Worm (Caenorhabditis elegans): ENCODE results near the gene mdt-6.

mdt-6 gene

DNA sequence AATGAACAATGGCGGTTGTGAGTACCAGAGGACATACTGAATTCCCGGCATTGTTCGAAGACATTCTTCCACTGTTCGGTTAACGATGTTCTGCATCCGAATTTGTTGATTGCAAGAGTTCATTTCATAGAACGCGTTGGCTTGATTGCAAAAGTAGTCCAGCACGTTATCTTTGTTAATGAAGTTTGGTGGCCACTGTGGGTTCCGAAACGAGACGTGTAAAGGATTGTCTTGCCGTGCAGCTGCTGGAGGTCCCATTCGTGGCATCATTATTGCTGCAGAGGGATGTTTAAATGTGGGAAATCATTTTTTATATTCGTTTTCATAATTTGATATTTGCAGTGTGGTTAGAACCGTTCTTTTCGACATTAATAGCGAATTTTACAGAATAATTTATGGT lies at the start of gene mdt-6:
mdt-6 (minus strand) TSS at position 275 of the 400 bp plus-strand sequence.
- no peak for TF ChIP-seq unc-62 (GFP tag; optimal IDR thresholded peaks at IDR 0.05)

DNA sequence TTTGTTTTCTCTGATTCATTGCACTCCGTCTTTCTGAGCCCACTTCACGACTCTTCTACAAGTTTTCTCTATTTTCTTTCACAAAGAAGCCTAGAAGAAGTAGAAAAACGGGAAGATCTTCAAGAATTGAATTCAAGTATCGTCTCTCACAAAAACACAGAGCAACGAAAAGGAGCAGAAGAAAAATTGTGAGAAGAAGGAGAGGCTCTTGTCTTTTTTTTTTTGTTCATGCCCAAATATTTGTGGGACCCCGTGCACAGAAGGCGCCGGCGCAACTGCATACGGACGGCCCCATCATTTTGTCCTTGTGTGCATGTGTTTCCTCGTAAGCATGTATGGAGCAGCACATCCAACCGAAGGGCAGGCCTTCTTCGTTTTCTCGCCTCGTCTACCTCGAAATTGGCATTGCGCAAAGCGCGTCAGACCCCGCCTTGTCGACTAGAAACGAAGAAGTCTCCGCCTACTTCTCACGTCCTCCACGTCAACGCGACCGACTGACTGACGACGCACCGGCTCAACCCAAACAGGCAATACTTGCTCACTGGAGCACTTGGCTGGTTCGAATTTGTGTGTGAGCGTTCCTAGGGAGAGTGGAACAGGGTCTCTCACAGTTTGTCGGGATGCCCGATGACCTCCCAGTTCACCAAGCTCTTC lies 47.2 kb upstream of the mdt-6 start:
- TF ChIP-seq unc-62 (GFP tag; optimal IDR thresholded peaks at IDR 0.05) = no peak

DNA sequence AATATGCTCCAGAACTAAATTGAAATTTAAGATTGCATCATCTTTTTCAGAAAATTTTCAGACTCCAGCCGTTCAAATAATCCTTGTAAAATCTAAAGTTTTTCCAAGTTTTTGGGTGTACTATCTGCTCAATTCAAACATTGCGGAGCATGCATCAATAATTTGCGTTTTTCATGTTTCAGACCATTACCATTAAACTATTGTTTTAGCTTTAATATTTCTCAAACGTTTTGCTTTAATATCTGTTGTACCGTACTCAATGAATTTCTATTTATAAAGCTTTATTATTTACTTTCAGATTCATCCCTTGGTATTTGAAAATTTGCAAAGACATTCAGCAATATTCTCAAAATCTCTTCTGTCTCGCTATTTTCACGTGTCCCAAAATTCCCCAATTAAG lies 43.8 kb upstream of the mdt-6 start, which contains the start of gene odr-2:
odr-2 (plus strand) TSS at position 301 of the 400 bp plus-strand sequence.
- no peak for TF ChIP-seq unc-62 (GFP tag; optimal IDR thresholded peaks at IDR 0.05)

DNA sequence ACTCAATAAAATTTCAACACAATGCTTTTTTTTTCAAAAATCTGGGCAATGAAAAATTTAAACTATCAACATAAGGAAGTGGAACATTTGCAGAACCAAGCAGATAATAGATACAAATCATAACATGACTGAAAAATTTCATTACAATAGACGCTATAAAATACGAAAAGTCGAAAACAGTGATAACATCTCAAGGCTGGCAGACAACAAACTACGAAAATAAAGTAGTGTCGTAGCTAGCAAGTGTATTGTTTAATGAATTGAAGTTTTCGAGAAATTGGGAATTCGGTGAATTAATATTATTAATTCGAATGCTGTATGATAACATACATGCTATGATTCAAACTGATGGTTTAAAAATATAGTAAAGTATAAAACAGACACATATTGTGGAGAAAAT lies 37.4 kb upstream of the mdt-6 start:
- no peak for TF ChIP-seq unc-62 (GFP tag; optimal IDR thresholded peaks at IDR 0.05)

DNA sequence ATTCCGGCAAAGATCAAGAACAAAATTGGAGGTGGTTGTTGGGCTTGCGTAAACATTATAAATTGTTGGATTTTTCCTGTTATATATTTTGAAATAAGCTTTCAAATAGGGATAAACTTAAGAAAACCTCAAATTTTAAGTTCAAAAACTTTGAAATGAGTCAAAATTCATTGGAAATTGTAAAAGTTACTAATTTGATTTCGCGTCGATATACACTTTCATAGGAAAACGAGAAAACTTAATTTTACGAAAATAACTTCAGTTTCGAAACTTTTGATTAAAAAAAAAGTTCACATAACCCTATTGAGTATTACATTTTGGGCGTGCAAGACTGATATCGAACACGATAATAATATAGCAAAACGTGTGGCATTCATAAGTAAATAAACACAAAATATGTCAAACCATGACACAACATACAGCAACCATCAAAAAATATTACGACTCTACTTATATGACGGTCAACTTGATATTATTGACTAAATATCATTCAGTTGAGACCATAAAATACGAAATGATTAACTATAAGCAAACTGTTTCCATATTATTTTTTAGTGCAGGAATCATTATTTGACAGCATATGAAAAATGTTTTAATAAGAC lies 36.8 kb upstream of the mdt-6 start:
- no peak for TF ChIP-seq unc-62 (GFP tag; optimal IDR thresholded peaks at IDR 0.05)

DNA sequence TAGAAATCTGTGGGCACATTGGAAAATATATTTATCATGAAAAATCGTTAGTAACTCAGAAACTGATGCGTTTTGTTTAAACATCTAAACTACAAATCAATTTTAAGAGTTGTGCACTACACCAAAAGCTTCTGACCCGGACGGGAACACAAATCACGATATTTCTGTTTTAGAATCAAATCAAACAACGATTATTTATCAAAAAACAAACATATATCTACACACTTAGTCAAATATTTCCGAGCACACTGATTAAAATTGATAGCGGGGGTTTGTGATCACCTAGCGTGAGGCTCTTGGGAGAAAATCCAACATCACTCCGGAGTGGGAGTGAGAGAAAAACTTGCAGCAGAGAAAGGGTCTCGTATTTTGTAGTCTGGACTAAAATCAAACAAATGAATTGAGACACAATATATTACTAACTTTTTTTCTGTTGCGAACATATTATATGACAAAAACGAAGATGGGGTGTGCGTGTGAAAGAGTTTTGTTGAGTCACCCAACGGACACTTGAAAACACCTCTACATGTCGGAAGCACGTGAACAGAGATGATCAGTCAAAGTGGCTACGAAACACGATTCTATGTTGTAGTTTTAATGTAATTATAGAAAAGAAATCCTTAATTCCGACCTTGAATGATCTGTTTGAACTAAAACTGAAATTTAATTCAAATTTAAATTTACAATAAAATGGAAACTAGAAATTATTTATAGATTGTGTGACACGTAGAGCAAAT lies 36.0 kb upstream of the mdt-6 start:
- TF ChIP-seq unc-62 (GFP tag; optimal IDR thresholded peaks at IDR 0.05) = no peak

DNA sequence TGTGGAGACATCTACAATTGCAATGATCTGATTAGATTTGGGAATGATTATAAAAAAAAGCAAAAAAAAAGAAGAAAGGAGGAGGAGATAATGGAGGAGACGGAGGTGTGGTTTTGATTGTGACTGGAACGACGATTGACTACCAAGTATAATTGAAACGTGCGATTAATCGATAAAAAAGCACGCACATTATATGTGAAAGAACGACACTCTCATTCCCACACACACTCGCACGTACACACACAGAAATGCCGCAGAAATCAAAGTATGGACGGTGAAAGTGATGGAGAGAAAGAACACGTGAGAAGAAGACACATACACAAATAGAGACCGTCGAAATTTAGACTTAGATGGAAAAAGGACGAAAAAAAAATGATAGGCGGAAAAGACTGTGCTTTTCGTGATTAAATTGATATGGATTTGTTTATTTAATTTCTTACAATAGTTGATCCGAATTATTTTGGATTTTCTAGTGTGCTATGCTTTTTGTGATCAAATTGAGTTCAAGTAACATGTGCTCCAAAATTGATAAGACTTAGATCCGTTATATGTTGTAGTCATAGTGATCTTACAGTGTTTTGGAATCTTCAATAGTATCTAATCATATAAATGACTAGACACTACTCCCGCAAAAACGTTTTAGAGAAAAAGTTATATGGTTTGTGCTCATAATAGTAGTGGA lies 34.4 kb upstream of the mdt-6 start, which contains the start of gene nhr-135:
nhr-135 (minus strand) TSS at position 51 of the 682 bp plus-strand sequence.
- no peak for TF ChIP-seq unc-62 (GFP tag; optimal IDR thresholded peaks at IDR 0.05)

DNA sequence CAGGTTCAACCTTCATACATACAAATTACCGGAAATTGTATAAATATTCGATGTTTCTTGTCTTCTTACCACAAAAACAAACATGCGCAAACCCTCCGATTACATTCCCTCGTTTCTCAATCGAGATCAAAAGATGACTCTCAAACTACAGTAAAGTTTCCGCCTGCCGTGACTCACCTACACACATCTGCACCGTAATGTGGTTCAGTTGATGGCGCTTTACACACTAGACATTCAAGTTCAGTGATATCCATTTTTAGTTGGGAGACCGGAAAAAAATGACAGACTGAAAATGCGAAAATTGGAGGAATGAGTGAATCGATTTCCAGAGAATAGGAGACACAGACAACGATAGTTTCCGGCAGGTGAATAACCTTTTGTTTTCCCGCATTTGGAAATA lies 31.9 kb upstream of the mdt-6 start, which contains the start of gene nhr-286:
nhr-286 (minus strand) TSS at position 324 of the 400 bp plus-strand sequence.
- TF ChIP-seq unc-62 (GFP tag; optimal IDR thresholded peaks at IDR 0.05) = no peak

DNA sequence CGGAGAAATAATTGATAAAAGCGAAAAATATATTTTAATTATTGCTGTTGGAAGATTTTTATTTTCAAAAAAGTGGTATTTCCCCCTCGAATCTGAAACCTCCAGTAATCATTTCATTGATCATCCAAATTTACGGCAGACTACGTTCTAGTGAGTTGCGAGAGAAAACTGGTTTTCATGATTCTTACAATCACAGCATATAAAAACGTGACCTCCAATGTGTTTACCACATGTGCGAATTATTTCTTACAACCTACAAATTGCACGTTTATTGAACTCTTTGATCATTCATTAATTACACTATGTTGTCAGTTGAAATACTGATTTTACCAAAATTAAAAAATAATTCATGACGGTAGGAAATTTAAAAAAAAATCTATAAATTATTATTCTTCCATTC lies 29.8 kb upstream of the mdt-6 start:
- TF ChIP-seq unc-62 (GFP tag; optimal IDR thresholded peaks at IDR 0.05) = no peak

DNA sequence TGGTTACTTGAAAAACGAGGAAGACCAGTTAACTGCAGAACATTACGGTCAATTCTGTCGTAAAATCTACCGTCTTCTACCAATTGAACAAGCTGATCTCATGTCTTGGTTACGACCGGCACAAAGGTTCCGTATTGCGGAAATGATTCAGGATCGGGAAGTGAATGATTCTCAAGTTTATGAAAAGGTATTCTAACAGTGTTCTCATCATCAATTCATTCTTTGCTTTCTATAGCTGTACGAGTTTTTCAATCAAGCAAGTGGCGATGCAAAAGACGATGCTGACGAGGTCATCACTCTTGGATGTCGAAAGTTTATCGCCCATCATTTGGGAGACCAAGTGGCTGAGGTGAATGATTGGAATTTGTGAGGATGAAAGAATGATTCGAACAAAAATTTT lies 27.9 kb upstream of the mdt-6 start:
- TF ChIP-seq unc-62 (GFP tag; optimal IDR thresholded peaks at IDR 0.05) = no peak

DNA sequence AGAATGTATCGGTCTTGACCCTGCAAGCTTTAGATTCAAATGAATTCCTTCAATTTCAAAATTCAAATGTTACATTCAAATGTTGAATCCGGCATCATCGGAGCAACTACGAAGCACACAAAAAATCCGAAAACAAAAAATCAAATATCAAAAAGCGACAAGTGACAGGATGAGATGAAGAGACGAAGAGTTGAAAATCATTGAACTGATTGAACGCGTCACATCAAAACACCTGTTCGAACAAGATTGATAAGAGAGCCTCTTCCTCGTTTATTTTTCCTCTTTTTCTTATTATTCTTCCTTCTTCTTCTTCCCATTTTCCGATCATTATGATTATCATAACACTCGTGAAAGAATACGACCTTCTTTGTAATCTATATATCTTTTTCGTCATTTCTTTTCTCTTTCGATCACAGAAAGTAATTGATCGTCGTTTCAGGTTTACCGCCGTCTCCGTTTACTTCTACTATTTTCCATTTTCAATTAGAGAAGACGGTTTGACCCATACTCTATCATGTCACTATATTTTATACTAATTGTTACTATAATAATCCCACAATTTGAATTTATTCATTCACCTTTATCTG lies 26.2 kb upstream of the mdt-6 start, which contains the start of gene VC5.2:
VC5.2 (plus strand) TSS at position 439 of the 587 bp plus-strand sequence.
- TF ChIP-seq unc-62 (GFP tag; optimal IDR thresholded peaks at IDR 0.05) = no peak

DNA sequence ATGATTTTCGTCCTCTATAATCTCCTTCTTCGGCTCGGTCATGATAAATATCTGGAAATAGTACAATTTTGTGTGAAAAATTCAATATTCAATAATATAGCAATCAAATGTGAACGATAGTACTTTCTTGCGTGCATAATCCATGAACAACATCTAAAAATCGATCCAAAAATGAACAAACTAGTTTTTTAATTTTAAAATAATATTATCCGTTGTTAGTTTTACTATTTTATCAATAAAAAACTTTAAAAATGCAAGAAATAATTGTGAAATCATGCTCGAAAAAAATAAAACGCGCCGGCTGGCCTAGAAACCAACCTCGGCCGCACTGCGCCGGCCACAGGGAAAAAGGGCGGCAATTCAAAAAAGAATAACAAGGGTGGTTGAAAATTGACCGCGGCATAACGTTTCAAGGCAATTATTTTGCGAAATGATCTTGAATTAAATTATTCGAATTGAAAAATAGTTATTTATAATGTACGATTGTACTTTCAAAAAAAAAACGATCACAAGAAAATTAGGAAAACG lies 25.3 kb upstream of the mdt-6 start, which contains the start of gene mys-1:
mys-1 (minus strand) TSS at position 51 of the 528 bp plus-strand sequence.
- TF ChIP-seq unc-62 (GFP tag; optimal IDR thresholded peaks at IDR 0.05) = no peak

DNA sequence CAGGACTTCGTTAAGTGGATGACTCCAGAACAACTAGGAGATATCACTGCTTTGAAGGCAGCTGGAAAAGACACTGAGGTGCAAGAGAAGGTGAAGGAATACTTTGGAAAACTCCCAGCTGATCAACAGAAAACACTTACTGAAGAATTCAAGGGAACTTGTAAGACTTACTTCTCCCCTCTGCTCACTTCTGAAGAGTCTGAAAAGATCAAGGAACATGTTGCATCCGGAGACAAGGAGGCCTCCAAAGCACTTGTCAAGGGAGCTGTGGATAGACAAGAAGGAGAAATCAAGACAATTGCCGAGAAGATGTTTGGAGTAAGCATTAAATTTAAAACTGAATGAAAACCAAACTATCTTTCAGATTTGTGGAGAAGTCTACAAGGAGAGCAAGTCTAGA lies 20.0 kb upstream of the mdt-6 start:
- TF ChIP-seq unc-62 (GFP tag; optimal IDR thresholded peaks at IDR 0.05) = no peak

DNA sequence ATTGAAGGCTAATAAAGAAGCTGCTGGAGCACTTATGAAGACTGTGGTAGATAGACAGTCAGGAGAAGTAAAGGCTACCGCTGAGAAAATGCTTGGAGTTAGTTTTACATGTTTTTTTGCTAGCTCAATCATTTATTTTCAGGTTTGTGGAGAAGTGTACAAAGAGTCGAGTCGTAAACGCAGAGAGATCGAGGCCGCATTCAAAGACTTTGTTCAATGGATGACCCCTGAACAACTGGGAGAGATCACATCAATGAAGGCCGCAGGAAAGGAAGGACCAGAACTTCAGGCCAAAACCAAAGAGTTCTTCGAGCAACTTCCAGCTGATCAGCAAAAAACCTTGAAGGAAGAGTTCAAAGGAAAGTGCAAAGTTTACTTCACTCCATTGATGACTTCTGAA lies 19.3 kb upstream of the mdt-6 start:
- no peak for TF ChIP-seq unc-62 (GFP tag; optimal IDR thresholded peaks at IDR 0.05)

DNA sequence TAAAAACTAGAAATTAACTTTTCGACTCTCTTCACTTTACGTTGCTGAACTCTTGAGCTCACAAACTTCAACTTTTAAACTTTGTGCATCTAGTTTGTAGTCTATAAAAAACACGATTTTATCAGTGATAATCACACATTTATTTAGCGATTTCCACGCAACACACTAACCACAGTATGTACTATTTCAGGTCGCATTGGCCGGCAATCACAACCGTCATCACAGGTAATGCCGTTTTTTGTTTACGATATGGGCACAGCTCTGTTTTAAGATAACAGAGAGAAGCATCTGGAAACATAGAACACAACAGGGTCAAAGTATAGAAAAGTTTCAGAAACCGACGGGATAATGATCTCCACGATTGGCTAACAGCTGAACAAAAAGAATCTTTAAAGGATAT lies 16.7 kb upstream of the mdt-6 start:
- TF ChIP-seq unc-62 (GFP tag; optimal IDR thresholded peaks at IDR 0.05) = no peak

All from whole organism, dauer.